Worm (Caenorhabditis elegans): ENCODE data around the gene crn-5.

ce11 chrII:10612743-10613142 is 20.2 kb downstream of the crn-5 start, which contains the start of gene C14A4.12:
- no peak for TF ChIP-seq nhr-237 (tag; optimal IDR thresholded peaks at IDR 0.05)
- no peak for TF ChIP-seq hmg-11 (tag; optimal IDR thresholded peaks at IDR 0.05)
- TF ChIP-seq ama-1 (optimal IDR thresholded peaks at IDR 0.05) = no peak
- no peak for TF ChIP-seq elt-2 (tag; optimal IDR thresholded peaks at IDR 0.05)
- no peak for TF ChIP-seq mdl-1 (tag; optimal IDR thresholded peaks at IDR 0.05)
- TF ChIP-seq fos-1 (tag; optimal IDR thresholded peaks at IDR 0.05) = no peak
- no peak for TF ChIP-seq egl-27 (tag; optimal IDR thresholded peaks at IDR 0.05)
